In the genomic region with DNA sequence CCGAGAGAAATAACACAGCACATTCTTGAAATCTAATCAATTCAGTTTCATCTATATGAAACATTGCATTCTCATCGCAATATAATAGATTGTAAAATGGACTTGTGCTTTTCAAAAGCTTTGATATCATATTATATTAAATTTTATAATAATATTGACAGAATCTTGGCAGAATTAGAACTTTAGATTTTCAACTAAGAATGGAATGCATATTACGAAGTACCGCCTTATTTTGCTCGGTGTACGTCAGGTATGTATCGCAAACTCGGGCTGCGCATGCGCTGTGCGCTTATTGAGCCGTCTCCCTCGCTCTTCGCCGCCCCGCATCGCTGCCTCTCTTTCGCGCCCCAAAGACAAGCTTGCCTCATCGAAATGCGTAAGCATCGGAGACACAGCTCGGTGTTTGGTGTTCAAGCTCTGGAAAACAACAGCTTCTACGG, we compare ENCODE assay signal across 1 fruit fly cellular context.
TF ChIP-seq lines count a peak whose summit lies in the region.

No protein-coding gene starts in this region.

TF ChIP-seq in whole organism, embryonic, 481 proteins besides CTCF, POLR2A, EP300 and RAD21 (continued from another document):
- TF ChIP-seq odd (GFP tag; optimal IDR thresholded peaks at IDR 0.05; lab: Kevin White, UChicago): peak; percentile 88
- peak; percentile 90 for TF ChIP-seq sug (tag; optimal IDR thresholded peaks at IDR 0.05; lab: Kevin White, UChicago)
- peak; percentile 91 for TF ChIP-seq CG11695 (GFP tag; IDR thresholded peaks at IDR 0.05; lab: Robert Waterston, UW)
- peak; percentile 85 for TF ChIP-seq gsb-n (tag; optimal IDR thresholded peaks at IDR 0.05; lab: Kevin White, UChicago)
